Worm (Caenorhabditis elegans) whole organism, L4 larva: ENCODE data around the gene ZK470.2.

ENCODE experiments used
- R02D3.7 ChIP-seq: fragments of 150-350 bp; sonication (generic microtip); optimal IDR thresholded peaks from 3 replicates; lab custom pipeline; 2014; ENCODE audit warnings: missing biosample characterization, missing genetic modification characterization
- ceh-28 ChIP-seq: fragments of 150-350 bp; optimal IDR thresholded peaks from 2 replicates; lab custom pipeline; 2014; ENCODE audit warnings: missing biosample characterization, missing genetic modification reagents, missing genetic modification characterization
- lin-13 ChIP-seq: fragments of 150-350 bp; optimal IDR thresholded peaks from 2 replicates; lab custom pipeline; 2014; ENCODE audit warnings: missing biosample characterization, missing genetic modification reagents, missing genetic modification characterization
- lin-15B ChIP-seq: fragments of 150-350 bp; sonication (generic microtip); optimal IDR thresholded peaks from 3 replicates; lab custom pipeline; 2014; ENCODE audit warnings: missing biosample characterization, missing genetic modification characterization
- lin-39 ChIP-seq: fragments of 150-350 bp; optimal IDR thresholded peaks from 2 replicates; lab custom pipeline; 2014; ENCODE audit warnings: missing biosample characterization, missing genetic modification reagents, missing genetic modification characterization
- mdl-1 ChIP-seq, 2 experiments: fragments of 150-350 bp in 1 of 2; sonication (generic microtip) in 1 of 2; optimal IDR thresholded peaks; 2 replicates each; lab custom pipeline; 2014 to 2017; ENCODE audit warnings: missing biosample characterization in 2 of 2, missing genetic modification characterization in 2 of 2
- mes-2 ChIP-seq: sonication (generic microtip); optimal IDR thresholded peaks from 2 replicates; lab custom pipeline; 2016; ENCODE audit warnings: missing genotype, mild to moderate bottlenecking, missing genetic modification characterization, missing compliant biosample characterization; ENCODE audit not compliant: poor library complexity, severe bottlenecking
- nhr-10 ChIP-seq: fragments of 150-350 bp; optimal IDR thresholded peaks from 2 replicates; lab custom pipeline; 2014; ENCODE audit warnings: missing biosample characterization, missing genetic modification characterization
- nhr-11 ChIP-seq: fragments of 150-350 bp; optimal IDR thresholded peaks from 2 replicates; lab custom pipeline; 2014; ENCODE audit warnings: missing biosample characterization, missing genetic modification characterization
- nhr-237 ChIP-seq: sonication (generic microtip); optimal IDR thresholded peaks from 2 replicates; lab custom pipeline; 2017; ENCODE audit warnings: missing biosample characterization, missing genetic modification characterization
- pha-4 ChIP-seq, 2 experiments: fragments of 150-350 bp in 1 of 2; fragments of 200-800 bp in 1 of 2; sonication (Bioruptor generic) in 1 of 2; IDR thresholded peaks in 1 of 2; optimal IDR thresholded peaks in 1 of 2; 2 replicates each; pipeline versions ENCODE4 v1.3.6 to Lab custom; 2014 to 2022; ENCODE audit warnings: missing genetic modification characterization in 2 of 2, missing genetic modification reagents in 2 of 2, missing biosample characterization in 1 of 2, missing compliant biosample characterization in 1 of 2

ce11 chrX:4109970-4110369 is 25.0 kb upstream of the ZK470.2 start:
- TF ChIP-seq pha-4 (GFP tag; IDR thresholded peaks at IDR 0.05; lab: Robert Waterston, UW) (no peak), pha-4 (tag; optimal IDR thresholded peaks at IDR 0.05; lab: Kevin White, UChicago) (no peak), lin-39 (tag; lab: Kevin White, UChicago) (no peak), nhr-237 (tag; lab: Kevin White, UChicago) (no peak), mdl-1 (tag; optimal IDR thresholded peaks at IDR 0.05; lab: Kevin White, UChicago) (no peak), mes-2 (tag; lab: Kevin White, UChicago) (no peak), nhr-11 (no peak), R02D3.7 (no peak), nhr-10 (tag; lab: Kevin White, UChicago) (no peak), ceh-28 (tag; lab: Kevin White, UChicago) (no peak), lin-15B (tag; lab: Kevin White, UChicago) (no peak), lin-13 (no peak)
